Fruit fly (Drosophila melanogaster) whole organism, embryonic: ENCODE results near the gene Sec61alpha.

Experiments used
- Adf1 ChIP-seq: fragments of 200-800 bp; sonication (Bioruptor generic); IDR thresholded peaks from 2 replicates; pipeline ENCODE4 v1.3.6; 2022; ENCODE audit warnings: missing biosample characterization, missing genetic modification characterization
- Asciz ChIP-seq: fragments of 200-800 bp; sonication (Bioruptor generic); optimal IDR thresholded peaks from 2 replicates; lab custom pipeline; 2017; ENCODE audit warnings: missing biosample characterization, mild to moderate bottlenecking, missing genetic modification characterization, missing genetic modification reagents
- CG10267 ChIP-seq: fragments of 200-800 bp; sonication (Bioruptor generic); optimal IDR thresholded peaks from 2 replicates; lab custom pipeline; 2018; ENCODE audit warnings: missing biosample characterization, mild to moderate bottlenecking, missing genetic modification characterization, moderate library complexity
- CG13624 ChIP-seq: fragments of 200-800 bp; sonication (Bioruptor generic); optimal IDR thresholded peaks from 2 replicates; lab custom pipeline; 2016; ENCODE audit warnings: missing biosample characterization, missing genetic modification characterization
- CG13775 ChIP-seq: fragments of 200-800 bp; sonication (Bioruptor generic); optimal IDR thresholded peaks from 3 replicates; lab custom pipeline; 2017; ENCODE audit warnings: missing biosample characterization, mild to moderate bottlenecking, missing genetic modification characterization
- CG14710 ChIP-seq: fragments of 200-800 bp; sonication (Bioruptor generic); optimal IDR thresholded peaks from 3 replicates; lab custom pipeline; 2019; ENCODE audit warnings: missing biosample characterization, mild to moderate bottlenecking, missing genetic modification characterization, moderate library complexity
- CG17328 ChIP-seq: fragments of 200-800 bp; sonication (Bioruptor generic); IDR thresholded peaks from 2 replicates; pipeline ENCODE4 v1.3.6; 2022; ENCODE audit warnings: missing biosample characterization, missing genetic modification characterization
- CG1792 ChIP-seq: fragments of 200-800 bp; sonication (Bioruptor generic); optimal IDR thresholded peaks from 2 replicates; lab custom pipeline; 2016; ENCODE audit warnings: missing biosample characterization, missing genetic modification characterization
- CG2116 ChIP-seq: fragments of 200-800 bp; sonication (Bioruptor generic); optimal IDR thresholded peaks from 3 replicates; lab custom pipeline; 2018; ENCODE audit warnings: missing biosample characterization, mild to moderate bottlenecking, missing genetic modification characterization
- CG30020 ChIP-seq: fragments of 200-800 bp; optimal IDR thresholded peaks from 2 replicates; lab custom pipeline; 2019; ENCODE audit warnings: missing biosample characterization, mild to moderate bottlenecking, missing genetic modification characterization, moderate library complexity
- CG3065 ChIP-seq: fragments of 200-800 bp; sonication (Bioruptor generic); optimal IDR thresholded peaks from 2 replicates; lab custom pipeline; 2016; ENCODE audit warnings: missing biosample characterization, missing genetic modification characterization
- CG4328 ChIP-seq: fragments of 200-800 bp; sonication (Bioruptor generic); optimal IDR thresholded peaks from 3 replicates; lab custom pipeline; 2017; ENCODE audit warnings: missing biosample characterization, missing genetic modification reagents, missing genetic modification characterization
- CG5180 ChIP-seq: fragments of 200-800 bp; sonication (Bioruptor generic); optimal IDR thresholded peaks from 3 replicates; lab custom pipeline; 2017; ENCODE audit warnings: missing biosample characterization, missing genetic modification characterization, mild to moderate bottlenecking, moderate library complexity, missing genetic modification reagents
- CG6854 ChIP-seq: fragments of 200-800 bp; sonication (Bioruptor generic); optimal IDR thresholded peaks from 3 replicates; lab custom pipeline; 2017; ENCODE audit warnings: missing biosample characterization, mild to moderate bottlenecking, missing genetic modification characterization
- CG9437 ChIP-seq: fragments of 200-800 bp; sonication (Bioruptor generic); optimal IDR thresholded peaks from 2 replicates; lab custom pipeline; 2018; ENCODE audit warnings: missing biosample characterization, mild to moderate bottlenecking, missing genetic modification characterization
- CG9797 ChIP-seq: fragments of 200-800 bp; sonication (Bioruptor generic); optimal IDR thresholded peaks from 3 replicates; lab custom pipeline; 2018; ENCODE audit warnings: missing biosample characterization, mild to moderate bottlenecking, missing genetic modification characterization
- CTCF ChIP-seq: fragments of 200-800 bp; sonication (Bioruptor generic); optimal IDR thresholded peaks from 2 replicates; lab custom pipeline; 2017; ENCODE audit warnings: missing biosample characterization, mild to moderate bottlenecking, missing genetic modification characterization, moderate library complexity
- D19A ChIP-seq: fragments of 200-800 bp; optimal IDR thresholded peaks from 3 replicates; lab custom pipeline; 2019; ENCODE audit warnings: missing biosample characterization, mild to moderate bottlenecking, missing genetic modification characterization, moderate library complexity
- D19B ChIP-seq: fragments of 200-800 bp; sonication (Bioruptor generic); optimal IDR thresholded peaks from 2 replicates; lab custom pipeline; 2017; ENCODE audit warnings: missing biosample characterization, mild to moderate bottlenecking, missing genetic modification characterization
- Dek ChIP-seq: fragments of 200-800 bp; sonication (Bioruptor generic); optimal IDR thresholded peaks from 3 replicates; lab custom pipeline; 2019; ENCODE audit warnings: missing biosample characterization, mild to moderate bottlenecking, missing genetic modification characterization, moderate library complexity
- E2f2 ChIP-seq: fragments of 200-800 bp; sonication (Bioruptor generic); IDR thresholded peaks from 2 replicates; pipeline ENCODE4 v1.3.6; 2022; ENCODE audit warnings: missing biosample characterization, missing genetic modification characterization
- HHEX ChIP-seq: fragments of 200-800 bp; sonication (Bioruptor generic); optimal IDR thresholded peaks from 3 replicates; lab custom pipeline; 2017; ENCODE audit warnings: missing biosample characterization, mild to moderate bottlenecking, missing genetic modification characterization, missing genetic modification reagents
- Neu2 ChIP-seq: fragments of 200-800 bp; sonication (Bioruptor generic); optimal IDR thresholded peaks from 3 replicates; lab custom pipeline; 2016; ENCODE audit warnings: missing biosample characterization, missing genetic modification characterization, borderline replicate concordance
- Pdp1 ChIP-seq, 2 experiments: fragments of 200-800 bp; sonication (Bioruptor generic); optimal IDR thresholded peaks; 3 replicates each; lab custom pipeline; 2016; ENCODE audit warnings: missing biosample characterization in 2 of 2, missing genetic modification characterization in 2 of 2, mild to moderate bottlenecking in 1 of 2, moderate library complexity in 1 of 2
- Sin3A ChIP-seq: fragments of >200 bp; optimal IDR thresholded peaks from 2 replicates; lab custom pipeline; 2018
- Sry-β ChIP-seq: fragments of 200-800 bp; sonication (Bioruptor generic); optimal IDR thresholded peaks from 2 replicates; lab custom pipeline; 2018; ENCODE audit warnings: missing biosample characterization, mild to moderate bottlenecking, missing genetic modification characterization, moderate library complexity
- Ssrp ChIP-seq: fragments of 200-800 bp; sonication (Bioruptor generic); optimal IDR thresholded peaks from 2 replicates; lab custom pipeline; 2018; ENCODE audit warnings: missing biosample characterization, mild to moderate bottlenecking, missing genetic modification characterization, moderate library complexity
- Vsx1 ChIP-seq: fragments of 200-800 bp; sonication (Bioruptor generic); optimal IDR thresholded peaks from 2 replicates; lab custom pipeline; 2017; ENCODE audit warnings: missing biosample characterization, mild to moderate bottlenecking, missing genetic modification characterization, missing genetic modification reagents
- al ChIP-seq: fragments of 200-800 bp; sonication (Bioruptor generic); IDR thresholded peaks from 2 replicates; pipeline ENCODE4 v1.3.6; 2022; ENCODE audit warnings: missing biosample characterization, missing genetic modification characterization
- bcd ChIP-seq: fragments of 200-800 bp; sonication (Bioruptor generic); optimal IDR thresholded peaks from 2 replicates; lab custom pipeline; 2017; ENCODE audit warnings: missing biosample characterization, mild to moderate bottlenecking, missing genetic modification characterization
- ci ChIP-seq: fragments of 200-800 bp; sonication (Bioruptor generic); IDR thresholded peaks from 3 replicates; pipeline ENCODE4 v1.3.6; 2022; ENCODE audit warnings: missing biosample characterization, missing genetic modification characterization
- crol ChIP-seq: fragments of 200-800 bp; sonication (Bioruptor generic); IDR thresholded peaks from 2 replicates; pipeline ENCODE4 v1.3.6; 2022; ENCODE audit warnings: missing biosample characterization, missing genetic modification characterization
- dm ChIP-seq: fragments of 200-800 bp; sonication (Bioruptor generic); optimal IDR thresholded peaks from 3 replicates; lab custom pipeline; 2016; ENCODE audit warnings: missing biosample characterization, missing genetic modification characterization
- dpn ChIP-seq, 2 experiments: fragments of 200-800 bp; sonication (Bioruptor generic); optimal IDR thresholded peaks; 3 replicates each; lab custom pipeline; 2016; ENCODE audit warnings: missing biosample characterization in 2 of 2, missing genetic modification characterization in 2 of 2
- exex ChIP-seq: fragments of 200-800 bp; sonication (Bioruptor generic); optimal IDR thresholded peaks from 4 replicates; lab custom pipeline; 2018; ENCODE audit warnings: missing biosample characterization, mild to moderate bottlenecking, missing genetic modification characterization, moderate library complexity
- fru ChIP-seq: fragments of >200 bp; optimal IDR thresholded peaks from 2 replicates; lab custom pipeline; 2017
- gce ChIP-seq: fragments of 200-800 bp; sonication (Bioruptor generic); IDR thresholded peaks from 3 replicates; pipeline ENCODE4 v1.3.6; 2022; ENCODE audit warnings: missing biosample characterization, missing genetic modification characterization
- gcm ChIP-seq: fragments of 200-800 bp; sonication (Bioruptor generic); optimal IDR thresholded peaks from 2 replicates; lab custom pipeline; 2019; ENCODE audit warnings: missing biosample characterization, mild to moderate bottlenecking, missing genetic modification characterization, moderate library complexity
- gsb ChIP-seq: fragments of 200-800 bp; sonication (Bioruptor generic); IDR thresholded peaks from 2 replicates; pipeline ENCODE4 v1.3.6; 2022; ENCODE audit warnings: missing biosample characterization, missing genetic modification characterization
- hb ChIP-seq: fragments of 200-800 bp; sonication (Bioruptor generic); IDR thresholded peaks from 3 replicates; pipeline ENCODE4 v1.3.6; 2022; ENCODE audit warnings: missing biosample characterization, missing genetic modification characterization; ENCODE audit not compliant: partially characterized antibody
- lab ChIP-seq: fragments of 200-800 bp; sonication (Bioruptor generic); optimal IDR thresholded peaks from 3 replicates; lab custom pipeline; 2017; ENCODE audit warnings: missing biosample characterization, missing genetic modification characterization, mild to moderate bottlenecking, moderate library complexity, missing genetic modification reagents
- nom ChIP-seq: fragments of 200-800 bp; sonication (Bioruptor generic); optimal IDR thresholded peaks from 2 replicates; lab custom pipeline; 2017; ENCODE audit warnings: missing biosample characterization, missing genetic modification characterization, mild to moderate bottlenecking, moderate library complexity, missing genetic modification reagents
- pho ChIP-seq: fragments of 200-800 bp; sonication (Bioruptor generic); optimal IDR thresholded peaks from 2 replicates; lab custom pipeline; 2016; ENCODE audit warnings: missing biosample characterization, missing genetic modification characterization
- phol ChIP-seq: fragments of 200-800 bp; sonication (Bioruptor generic); optimal IDR thresholded peaks from 3 replicates; lab custom pipeline; 2018; ENCODE audit warnings: missing biosample characterization, mild to moderate bottlenecking, missing genetic modification characterization, moderate library complexity
- pita ChIP-seq: fragments of 200-800 bp; sonication (Bioruptor generic); optimal IDR thresholded peaks from 2 replicates; lab custom pipeline; 2017; ENCODE audit warnings: missing biosample characterization, mild to moderate bottlenecking, missing genetic modification characterization
- pzg ChIP-seq: fragments of 200-800 bp; sonication (Bioruptor generic); optimal IDR thresholded peaks from 3 replicates; lab custom pipeline; 2018; ENCODE audit warnings: missing biosample characterization, mild to moderate bottlenecking, missing genetic modification characterization, moderate library complexity
- sens ChIP-seq: fragments of 200-800 bp; sonication (Bioruptor generic); peaks from one replicate; lab custom pipeline; 2016; ENCODE audit warnings: missing biosample characterization, missing genetic modification characterization
- sob ChIP-seq: fragments of 200-800 bp; sonication (Bioruptor generic); IDR thresholded peaks from 2 replicates; pipeline ENCODE4 v1.3.6; 2022; ENCODE audit warnings: missing biosample characterization, missing genetic modification characterization
- sug ChIP-seq: fragments of 200-800 bp; optimal IDR thresholded peaks from 2 replicates; lab custom pipeline; 2019; ENCODE audit warnings: missing biosample characterization, mild to moderate bottlenecking, missing genetic modification characterization, moderate library complexity
- tna ChIP-seq: fragments of 200-800 bp; sonication (Bioruptor generic); IDR thresholded peaks from 2 replicates; pipeline ENCODE4 v1.3.6; 2022; ENCODE audit warnings: missing biosample characterization, missing genetic modification characterization; ENCODE audit not compliant: partially characterized antibody
- wek ChIP-seq: fragments of 200-800 bp; sonication (Bioruptor generic); optimal IDR thresholded peaks from 3 replicates; lab custom pipeline; 2018; ENCODE audit warnings: missing biosample characterization, mild to moderate bottlenecking, missing genetic modification characterization, moderate library complexity

The Sec61alpha gene

dm6 chr2L:6448334-6448703, 32.1 kb downstream of the Sec61alpha start, which contains the start of gene Acox3 (continued):
- TF ChIP-seq pita (GFP tag; lab: Kevin White, UChicago) (no peak), CG14710 (tag; lab: Kevin White, UChicago) (peak; percentile 59), fru (no peak), gsb (GFP tag; lab: Robert Waterston, UW) (no peak), CG13624 (GFP tag; lab: Kevin White, UChicago) (no peak), phol (tag; lab: Kevin White, UChicago) (no peak), CG30020 (peak; percentile 1), D19B (GFP tag; lab: Kevin White, UChicago) (no peak), sens (peak; percentile 41), Vsx1 (GFP tag; lab: Kevin White, UChicago) (peak; percentile 2), exex (tag; lab: Kevin White, UChicago) (peak; percentile 41), al (GFP tag; lab: Robert Waterston, UW) (no peak), CG3065 (no peak), dpn (GFP tag; optimal IDR thresholded peaks at IDR 0.05; lab: Kevin White, UChicago) (no peak), Asciz (GFP tag; lab: Kevin White, UChicago) (no peak), CG4328 (GFP tag; lab: Kevin White, UChicago) (no peak), E2f2 (GFP tag; lab: Robert Waterston, UW) (peak; percentile 96), pho (GFP tag; lab: Kevin White, UChicago) (no peak), CG17328 (GFP tag; lab: Robert Waterston, UW) (no peak), crol (GFP tag; lab: Robert Waterston, UW) (no peak), ci (GFP tag; lab: Robert Waterston, UW) (no peak), CG9437 (no peak), bcd (GFP tag; lab: Kevin White, UChicago) (no peak), Pdp1 (GFP tag; optimal IDR thresholded peaks at IDR 0.05; lab: Kevin White, UChicago) (peak in 1 of 2 experiments; percentile 81), sug (tag; lab: Kevin White, UChicago) (no peak), HHEX (GFP tag; lab: Kevin White, UChicago) (no peak), D19A (tag; lab: Kevin White, UChicago) (peak; percentile 7), CG1792 (GFP tag; lab: Kevin White, UChicago) (no peak), CTCF (peak; percentile 35), lab (GFP tag; lab: Kevin White, UChicago) (no peak), CG10267 (tag; lab: Kevin White, UChicago) (peak; percentile 39), Sin3A (lab: Kevin White, UChicago) (no peak), Adf1 (GFP tag; lab: Robert Waterston, UW) (no peak), CG9797 (GFP tag; lab: Kevin White, UChicago) (no peak), Dek (tag; lab: Kevin White, UChicago) (peak; percentile 17), CG2116 (GFP tag; lab: Kevin White, UChicago) (peak; percentile 26), dm (no peak), CG6854 (no peak), CG13775 (GFP tag; lab: Kevin White, UChicago) (no peak), gce (GFP tag; lab: Robert Waterston, UW) (no peak), Sry-β (GFP tag; lab: Kevin White, UChicago) (no peak)

- TF ChIP-seq exex (tag; lab: Kevin White, UChicago) = peak; percentile 85
- no peak for TF ChIP-seq tna
- TF ChIP-seq gcm (GFP tag; lab: Kevin White, UChicago) = peak; percentile 20
- peak; percentile 50 for TF ChIP-seq Neu2 (GFP tag; lab: Kevin White, UChicago)
- no peak for TF ChIP-seq dpn (GFP tag; optimal IDR thresholded peaks at IDR 0.05; lab: Kevin White, UChicago)
- peak; percentile 5 for TF ChIP-seq pzg (GFP tag; lab: Kevin White, UChicago)
- TF ChIP-seq wek (GFP tag; lab: Kevin White, UChicago) = no peak
- TF ChIP-seq hb (GFP tag; lab: Robert Waterston, UW) = no peak
- peak; percentile 99 for TF ChIP-seq CG5180 (GFP tag; lab: Kevin White, UChicago)
- no peak for TF ChIP-seq Ssrp (tag; lab: Kevin White, UChicago)
- TF ChIP-seq sob (GFP tag; lab: Robert Waterston, UW) = no peak
- TF ChIP-seq nom = peak; percentile 78
Observed at dm6 chr2L:6447581-6448333, 32.6 kb downstream of the Sec61alpha start.
